Fruit fly (Drosophila melanogaster): ENCODE data around the gene HP1D3csd.

HP1D3csd gene

dm6 chrX:19189903-19190302 is at the start of gene HP1D3csd (continued):
- TF ChIP-seq abd-A (tag; optimal IDR thresholded peaks at IDR 0.05) (no peak), pros (GFP tag; optimal IDR thresholded peaks at IDR 0.05) (no peak), Eip74EF (GFP tag; optimal IDR thresholded peaks at IDR 0.05) (no peak), GATAe (GFP tag; conservative IDR thresholded peaks at IDR 0.05) (no peak), HmgD (GFP tag; optimal IDR thresholded peaks at IDR 0.05) (no peak), CG12769 (tag; optimal IDR thresholded peaks at IDR 0.05) (no peak), pzg (GFP tag; optimal IDR thresholded peaks at IDR 0.05) (peak; percentile 9), Hr39 (optimal IDR thresholded peaks at IDR 0.05) (no peak), CG17385 (GFP tag; optimal IDR thresholded peaks at IDR 0.05) (no peak), CG32772 (GFP tag; IDR thresholded peaks at IDR 0.05) (peak; percentile 73), Trl (optimal IDR thresholded peaks at IDR 0.05) (no peak), Trl (GFP tag; optimal IDR thresholded peaks at IDR 0.05) (no peak), CG3995 (GFP tag; optimal IDR thresholded peaks at IDR 0.05) (no peak), PHDP (tag; optimal IDR thresholded peaks at IDR 0.05) (no peak), CG2712 (tag; optimal IDR thresholded peaks at IDR 0.05) (no peak), ATbp (GFP tag; optimal IDR thresholded peaks at IDR 0.05) (no peak), prd (optimal IDR thresholded peaks at IDR 0.05) (no peak), prd (GFP tag; IDR thresholded peaks at IDR 0.05) (no peak), wdn (GFP tag; IDR thresholded peaks at IDR 0.05) (no peak), Ravus (GFP tag; IDR thresholded peaks at IDR 0.05) (no peak), fu2 (GFP tag; optimal IDR thresholded peaks at IDR 0.05) (no peak), Rfx (GFP tag; IDR thresholded peaks at IDR 0.05) (no peak), CG33557 (GFP tag; optimal IDR thresholded peaks at IDR 0.05) (no peak), CG30403 (GFP tag; optimal IDR thresholded peaks at IDR 0.05) (no peak), tgo (GFP tag; IDR thresholded peaks at IDR 0.05) (no peak), lmd (GFP tag; IDR thresholded peaks at IDR 0.05) (no peak), CG13123 (GFP tag; optimal IDR thresholded peaks at IDR 0.05) (no peak), MBD-R2 (GFP tag; IDR thresholded peaks at IDR 0.05) (0 out of 2 replicates have a peak, but pooled peaks have one; percentile 14), ems (GFP tag; optimal IDR thresholded peaks at IDR 0.05) (no peak), gfzf (GFP tag; optimal IDR thresholded peaks at IDR 0.05) (no peak), org-1 (GFP tag; optimal IDR thresholded peaks at IDR 0.05) (no peak), Hmx (GFP tag; optimal IDR thresholded peaks at IDR 0.05) (no peak), vfl (GFP tag; optimal IDR thresholded peaks at IDR 0.05) (no peak), Ets97D (GFP tag; optimal IDR thresholded peaks at IDR 0.05) (peak; percentile 79), CG18011 (GFP tag; optimal IDR thresholded peaks at IDR 0.05) (no peak), CG16813 (GFP tag; IDR thresholded peaks at IDR 0.05; ENCODE audit: partially characterized antibody) (no peak), zfh1 (GFP tag; IDR thresholded peaks at IDR 0.05) (no peak), slbo (GFP tag; IDR thresholded peaks at IDR 0.05) (no peak), cas (GFP tag; IDR thresholded peaks at IDR 0.05) (no peak), seq (GFP tag; IDR thresholded peaks at IDR 0.05) (no peak), Hr78 (GFP tag; optimal IDR thresholded peaks at IDR 0.05) (no peak), az2 (GFP tag; optimal IDR thresholded peaks at IDR 0.05) (no peak), gem (tag; optimal IDR thresholded peaks at IDR 0.05) (no peak), odd (GFP tag; optimal IDR thresholded peaks at IDR 0.05) (no peak), zen (tag; optimal IDR thresholded peaks at IDR 0.05) (peak; percentile 5), CG13894 (tag; optimal IDR thresholded peaks at IDR 0.05) (no peak), Deaf1 (tag; optimal IDR thresholded peaks at IDR 0.05) (no peak), klu (GFP tag; IDR thresholded peaks at IDR 0.05) (no peak), CG12219 (GFP tag; optimal IDR thresholded peaks at IDR 0.05) (no peak), ro (GFP tag; IDR thresholded peaks at IDR 0.05) (no peak), hbn (GFP tag; IDR thresholded peaks at IDR 0.05; ENCODE audit: partially characterized antibody) (no peak), Atf-2 (GFP tag; optimal IDR thresholded peaks at IDR 0.05) (no peak), CG3065 (GFP tag; optimal IDR thresholded peaks at IDR 0.05) (no peak)
